Fruit fly (Drosophila melanogaster) whole organism, embryonic: ENCODE data around the gene Csas.
A peak's percentile ranks its signal among the peaks of the same experiment; 100 is the strongest.

Source experiments
- Adf1 ChIP-seq: fragments of 200-800 bp; sonication (Bioruptor generic); IDR thresholded peaks from 2 replicates; pipeline ENCODE4 v1.3.6; 2022; ENCODE audit warnings: missing biosample characterization, missing genetic modification characterization
- Bgb ChIP-seq: fragments of 200-800 bp; sonication (Bioruptor generic); IDR thresholded peaks from 2 replicates; pipeline ENCODE4 v1.3.6; 2022; ENCODE audit warnings: missing biosample characterization, missing genetic modification characterization; ENCODE audit not compliant: partially characterized antibody
- CG11504 ChIP-seq: fragments of 200-800 bp; sonication (Bioruptor generic); optimal IDR thresholded peaks from 3 replicates; lab custom pipeline; 2019; ENCODE audit warnings: missing biosample characterization, mild to moderate bottlenecking, missing genetic modification characterization, moderate library complexity
- CG11695 ChIP-seq: fragments of 200-800 bp; sonication (Bioruptor generic); IDR thresholded peaks from 3 replicates; pipeline ENCODE4 v1.3.6; 2022; ENCODE audit warnings: missing biosample characterization, missing genetic modification characterization
- CG12155 ChIP-seq: fragments of 200-800 bp; sonication (Bioruptor generic); optimal IDR thresholded peaks from 3 replicates; lab custom pipeline; 2016; ENCODE audit warnings: missing biosample characterization, missing genetic modification characterization
- CG13123 ChIP-seq: fragments of 200-800 bp; sonication (Bioruptor generic); optimal IDR thresholded peaks from 2 replicates; lab custom pipeline; 2016; ENCODE audit warnings: missing biosample characterization, missing genetic modification characterization
- CG13624 ChIP-seq: fragments of 200-800 bp; sonication (Bioruptor generic); optimal IDR thresholded peaks from 2 replicates; lab custom pipeline; 2016; ENCODE audit warnings: missing biosample characterization, missing genetic modification characterization
- CG14965 ChIP-seq: fragments of 200-800 bp; sonication (Bioruptor generic); optimal IDR thresholded peaks from 2 replicates; lab custom pipeline; 2016; ENCODE audit warnings: missing biosample characterization, missing genetic modification characterization, borderline replicate concordance
- CG15514 ChIP-seq: fragments of 200-800 bp; sonication (Bioruptor generic); optimal IDR thresholded peaks from 3 replicates; lab custom pipeline; 2017; ENCODE audit warnings: missing biosample characterization, missing genetic modification characterization, mild to moderate bottlenecking, moderate library complexity, missing genetic modification reagents
- CG1602 ChIP-seq: fragments of 200-800 bp; sonication (Bioruptor generic); optimal IDR thresholded peaks from 3 replicates; lab custom pipeline; 2016; ENCODE audit warnings: missing biosample characterization, missing genetic modification characterization
- CG2889 ChIP-seq: fragments of 200-800 bp; sonication (Bioruptor generic); IDR thresholded peaks from 3 replicates; pipeline ENCODE4 v1.3.6; 2022; ENCODE audit warnings: missing biosample characterization, missing genetic modification characterization
- CG31441 ChIP-seq: fragments of 200-800 bp; sonication (Bioruptor generic); IDR thresholded peaks from 2 replicates; pipeline ENCODE4 v1.3.6; 2022; ENCODE audit warnings: missing biosample characterization, missing genetic modification characterization
- CG32532 ChIP-seq: fragments of 200-800 bp; sonication (Bioruptor generic); IDR thresholded peaks from 2 replicates; pipeline ENCODE4 v1.3.6; 2022; ENCODE audit warnings: missing biosample characterization, missing genetic modification characterization
- CG3281 ChIP-seq: fragments of 200-800 bp; sonication (Bioruptor generic); optimal IDR thresholded peaks from 3 replicates; lab custom pipeline; 2017; ENCODE audit warnings: missing biosample characterization, mild to moderate bottlenecking, missing genetic modification characterization
- CG34224 ChIP-seq: fragments of 200-800 bp; sonication (Bioruptor generic); IDR thresholded peaks from 3 replicates; pipeline ENCODE4 v1.3.6; 2022; ENCODE audit warnings: missing biosample characterization, missing genetic modification characterization; ENCODE audit not compliant: partially characterized antibody
- CG34422 ChIP-seq: fragments of 200-800 bp; sonication (Bioruptor generic); IDR thresholded peaks from 3 replicates; pipeline ENCODE4 v1.3.6; 2022; ENCODE audit warnings: missing biosample characterization, missing genetic modification characterization
- CG3847 ChIP-seq: fragments of 200-800 bp; sonication (Bioruptor generic); IDR thresholded peaks from 2 replicates; pipeline ENCODE4 v1.3.6; 2022; ENCODE audit warnings: missing biosample characterization, missing genetic modification characterization
- CG6654 ChIP-seq: fragments of 200-800 bp; sonication (Bioruptor generic); optimal IDR thresholded peaks from 2 replicates; lab custom pipeline; 2017; ENCODE audit warnings: missing biosample characterization, mild to moderate bottlenecking, missing genetic modification characterization
- CG6854 ChIP-seq: fragments of 200-800 bp; sonication (Bioruptor generic); optimal IDR thresholded peaks from 3 replicates; lab custom pipeline; 2017; ENCODE audit warnings: missing biosample characterization, mild to moderate bottlenecking, missing genetic modification characterization
- CG8290 ChIP-seq, 3 experiments: fragments of 200-800 bp; sonication (Bioruptor generic); optimal IDR thresholded peaks; 2 replicates each; lab custom pipeline; 2016 to 2019; ENCODE audit warnings: missing biosample characterization in 3 of 3, missing genetic modification characterization in 3 of 3, mild to moderate bottlenecking in 2 of 3, moderate library complexity in 1 of 3
- CG9609 ChIP-seq: fragments of 200-800 bp; sonication (Bioruptor generic); optimal IDR thresholded peaks from 3 replicates; lab custom pipeline; 2016; ENCODE audit warnings: missing biosample characterization, missing genetic modification characterization
- CG9727 ChIP-seq: fragments of 200-800 bp; sonication (Bioruptor generic); optimal IDR thresholded peaks from 3 replicates; lab custom pipeline; 2017; ENCODE audit warnings: missing biosample characterization, mild to moderate bottlenecking, missing genetic modification characterization
- CG9932 ChIP-seq: fragments of 200-800 bp; sonication (Bioruptor generic); IDR thresholded peaks from 2 replicates; pipeline ENCODE4 v1.3.6; 2022; ENCODE audit warnings: missing biosample characterization, missing genetic modification characterization
- CrebB ChIP-seq: fragments of 200-800 bp; sonication (Bioruptor generic); optimal IDR thresholded peaks from 3 replicates; lab custom pipeline; 2018; ENCODE audit warnings: missing biosample characterization, mild to moderate bottlenecking, missing genetic modification characterization
- Deaf1 ChIP-seq: fragments of 200-800 bp; optimal IDR thresholded peaks from 3 replicates; lab custom pipeline; 2019; ENCODE audit warnings: missing biosample characterization, mild to moderate bottlenecking, missing genetic modification characterization, moderate library complexity
- GATAe ChIP-seq: fragments of 200-800 bp; sonication (Bioruptor generic); conservative IDR thresholded peaks from 2 replicates; pipeline ENCODE4 v1.3.6; 2022; ENCODE audit warnings: missing biosample characterization, missing genetic modification characterization
- HmgD ChIP-seq: fragments of 200-800 bp; sonication (Bioruptor generic); optimal IDR thresholded peaks from 3 replicates; lab custom pipeline; 2016; ENCODE audit warnings: missing biosample characterization, missing genetic modification characterization
- HmgZ ChIP-seq: fragments of 200-800 bp; sonication (Bioruptor generic); optimal IDR thresholded peaks from 2 replicates; lab custom pipeline; 2018; ENCODE audit warnings: missing biosample characterization, mild to moderate bottlenecking, missing genetic modification characterization
- Hmr ChIP-seq: fragments of 200-800 bp; sonication (Bioruptor generic); optimal IDR thresholded peaks from 3 replicates; lab custom pipeline; 2017; ENCODE audit warnings: mild to moderate bottlenecking, missing biosample characterization, missing genetic modification reagents, missing genetic modification characterization
- NfI ChIP-seq: fragments of 200-800 bp; sonication (Bioruptor generic); optimal IDR thresholded peaks from 3 replicates; lab custom pipeline; 2018; ENCODE audit warnings: missing biosample characterization, mild to moderate bottlenecking, missing genetic modification characterization, moderate library complexity
- PHDP ChIP-seq: fragments of 200-800 bp; sonication (Bioruptor generic); optimal IDR thresholded peaks from 3 replicates; lab custom pipeline; 2018; ENCODE audit warnings: missing biosample characterization, mild to moderate bottlenecking, missing genetic modification characterization, moderate library complexity
- Pdp1 ChIP-seq, 2 experiments: fragments of 200-800 bp; sonication (Bioruptor generic); optimal IDR thresholded peaks; 3 replicates each; lab custom pipeline; 2016; ENCODE audit warnings: missing biosample characterization in 2 of 2, missing genetic modification characterization in 2 of 2, mild to moderate bottlenecking in 1 of 2, moderate library complexity in 1 of 2
- abd-A ChIP-seq: fragments of 200-800 bp; sonication (Bioruptor generic); optimal IDR thresholded peaks from 3 replicates; lab custom pipeline; 2019; ENCODE audit warnings: missing biosample characterization, mild to moderate bottlenecking, missing genetic modification characterization, moderate library complexity
- caup ChIP-seq: fragments of 200-800 bp; sonication (Bioruptor generic); optimal IDR thresholded peaks from 3 replicates; lab custom pipeline; 2017; ENCODE audit warnings: missing biosample characterization, mild to moderate bottlenecking, missing genetic modification characterization, moderate library complexity; ENCODE audit not compliant: severe bottlenecking
- chinmo ChIP-seq: fragments of 200-800 bp; sonication (Bioruptor generic); IDR thresholded peaks from 4 replicates; pipeline ENCODE4 v1.3.6; 2022; ENCODE audit warnings: missing biosample characterization, missing genetic modification characterization; ENCODE audit not compliant: partially characterized antibody
- chm ChIP-seq: fragments of 200-800 bp; sonication (Bioruptor generic); IDR thresholded peaks from 2 replicates; pipeline ENCODE4 v1.3.6; 2022; ENCODE audit warnings: missing biosample characterization, missing genetic modification characterization
- cwo ChIP-seq: fragments of 200-800 bp; sonication (Bioruptor generic); optimal IDR thresholded peaks from 3 replicates; lab custom pipeline; 2017; ENCODE audit warnings: missing biosample characterization, missing genetic modification characterization, mild to moderate bottlenecking, moderate library complexity, missing genetic modification reagents
- ftz-f1 ChIP-seq: fragments of 200-800 bp; sonication (Bioruptor generic); optimal IDR thresholded peaks from 2 replicates; lab custom pipeline; 2016; ENCODE audit warnings: missing biosample characterization, missing genetic modification characterization
- ham ChIP-seq: fragments of 200-800 bp; sonication (Bioruptor generic); IDR thresholded peaks from 2 replicates; pipeline ENCODE4 v1.3.6; 2022; ENCODE audit warnings: missing biosample characterization, missing genetic modification characterization
- insv ChIP-seq, 2 experiments: fragments of 200-800 bp; sonication (Bioruptor generic); optimal IDR thresholded peaks; 3 replicates each; lab custom pipeline; 2016 to 2018; ENCODE audit warnings: missing biosample characterization in 2 of 2, missing genetic modification characterization in 2 of 2
- lab ChIP-seq: fragments of 200-800 bp; sonication (Bioruptor generic); optimal IDR thresholded peaks from 3 replicates; lab custom pipeline; 2017; ENCODE audit warnings: missing biosample characterization, missing genetic modification characterization, mild to moderate bottlenecking, moderate library complexity, missing genetic modification reagents
- luna ChIP-seq: fragments of 200-800 bp; sonication (Bioruptor generic); optimal IDR thresholded peaks from 2 replicates; lab custom pipeline; 2016; ENCODE audit warnings: missing biosample characterization, missing genetic modification characterization
- rib ChIP-seq: fragments of 200-800 bp; sonication (Bioruptor generic); IDR thresholded peaks from 2 replicates; pipeline ENCODE4 v1.3.6; 2022; ENCODE audit warnings: missing biosample characterization, missing genetic modification characterization
- scrt ChIP-seq: fragments of 200-800 bp; sonication (Bioruptor generic); optimal IDR thresholded peaks from 2 replicates; lab custom pipeline; 2018; ENCODE audit warnings: missing biosample characterization, mild to moderate bottlenecking, missing genetic modification characterization, moderate library complexity
- sd ChIP-seq: fragments of 200-800 bp; sonication (Bioruptor generic); optimal IDR thresholded peaks from 3 replicates; lab custom pipeline; 2018; ENCODE audit warnings: missing biosample characterization, mild to moderate bottlenecking, missing genetic modification characterization, moderate library complexity
- slbo ChIP-seq: fragments of 200-800 bp; sonication (Bioruptor generic); IDR thresholded peaks from 2 replicates; pipeline ENCODE4 v1.3.6; 2022; ENCODE audit warnings: missing biosample characterization, missing genetic modification characterization
- so ChIP-seq: fragments of 200-800 bp; sonication (Bioruptor generic); IDR thresholded peaks from 3 replicates; pipeline ENCODE4 v1.3.6; 2022; ENCODE audit warnings: missing biosample characterization, missing genetic modification characterization
- stc ChIP-seq: fragments of 200-800 bp; sonication (Bioruptor generic); IDR thresholded peaks from 2 replicates; pipeline ENCODE4 v1.3.6; 2022; ENCODE audit warnings: missing biosample characterization, missing genetic modification characterization
- sug ChIP-seq: fragments of 200-800 bp; optimal IDR thresholded peaks from 2 replicates; lab custom pipeline; 2019; ENCODE audit warnings: missing biosample characterization, mild to moderate bottlenecking, missing genetic modification characterization, moderate library complexity

Gene Csas

DNA sequence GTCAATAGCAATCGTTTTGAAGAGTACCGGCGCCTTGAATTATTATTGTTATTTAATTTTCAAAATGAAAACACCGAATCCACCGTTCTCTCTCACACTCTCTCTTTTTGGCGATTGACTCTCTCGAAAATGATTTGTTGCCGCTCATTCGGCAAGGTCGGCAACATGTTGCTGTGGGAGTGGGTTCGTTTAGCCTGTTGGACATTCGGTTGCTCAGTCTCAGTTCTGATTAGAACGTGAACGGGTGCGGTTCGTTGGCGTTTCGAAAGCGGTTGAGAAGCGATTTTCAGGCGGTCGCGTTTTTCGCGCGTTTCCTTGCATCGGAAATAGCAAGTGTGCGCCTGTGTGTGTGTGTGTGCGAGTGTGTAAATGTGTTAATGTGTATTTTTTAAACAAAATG is 49.8 kb downstream of the Csas start, which contains the start of gene Ac76E (continued):
- TF ChIP-seq chm (GFP tag; lab: Robert Waterston, UW) = peak; percentile 34; the same call in 1 of the 2 replicates
- TF ChIP-seq CrebB = peak; percentile 15
- TF ChIP-seq CG14965 (GFP tag; lab: Kevin White, UChicago) = no peak
- no peak for TF ChIP-seq CG9609
- TF ChIP-seq CG31441 = no peak
- peak; percentile 68 for TF ChIP-seq rib (GFP tag; lab: Robert Waterston, UW)
- no peak for TF ChIP-seq CG1602
- TF ChIP-seq GATAe (GFP tag; lab: Robert Waterston, UW) = peak; percentile 46; the same call in 1 of the 2 replicates
- TF ChIP-seq Deaf1 (tag; lab: Kevin White, UChicago) = peak; percentile 87
- TF ChIP-seq NfI (GFP tag; lab: Kevin White, UChicago) = peak; percentile 13
- peak; percentile 24 for TF ChIP-seq sug (tag; lab: Kevin White, UChicago)
- peak; percentile 51 for TF ChIP-seq lab
- peak; percentile 32; the same call in 1 of the 3 replicates for TF ChIP-seq CG34422 (GFP tag; lab: Robert Waterston, UW)
- TF ChIP-seq CG8290 (GFP tag; optimal IDR thresholded peaks at IDR 0.05; lab: Kevin White, UChicago) = no peak
- peak in 1 of 2 experiments; percentile 73 for TF ChIP-seq CG8290 (tag; optimal IDR thresholded peaks at IDR 0.05; lab: Kevin White, UChicago)
- TF ChIP-seq HmgZ (tag; lab: Kevin White, UChicago) = peak; percentile 56
- TF ChIP-seq CG2889 (GFP tag; lab: Robert Waterston, UW) = no peak
- TF ChIP-seq ftz-f1 (GFP tag; lab: Kevin White, UChicago) = peak; percentile 93
- peak; percentile 35 for TF ChIP-seq cwo
- TF ChIP-seq stc (GFP tag; lab: Robert Waterston, UW) = peak; percentile 19; the same call in 1 of the 2 replicates
- peak; percentile 16; the same call in 1 of the 2 replicates for TF ChIP-seq CG9932 (GFP tag; lab: Robert Waterston, UW)
- TF ChIP-seq slbo (GFP tag; lab: Robert Waterston, UW) = peak; percentile 29
- TF ChIP-seq PHDP = peak; percentile 28
- TF ChIP-seq Bgb (GFP tag; lab: Robert Waterston, UW) = peak; percentile 67
- TF ChIP-seq CG3281 (GFP tag; lab: Kevin White, UChicago) = peak; percentile 29
- peak; percentile 100 for TF ChIP-seq CG11504 (tag; lab: Kevin White, UChicago)
- no peak for TF ChIP-seq CG12155 (GFP tag; lab: Kevin White, UChicago)
- 0 out of 3 replicates have a peak, but pooled peaks have one; percentile 13 for TF ChIP-seq CG34224
- peak; percentile 91 for TF ChIP-seq scrt
- peak; percentile 43; the same call in 1 of the 2 replicates for TF ChIP-seq Adf1 (GFP tag; lab: Robert Waterston, UW)
- TF ChIP-seq ham (GFP tag; lab: Robert Waterston, UW) = no peak
- TF ChIP-seq CG13624 (GFP tag; lab: Kevin White, UChicago) = peak; percentile 14
- peak; percentile 15 for TF ChIP-seq CG6854 (GFP tag; lab: Kevin White, UChicago)
- peak; percentile 45; the same call in 1 of the 2 replicates for TF ChIP-seq CG32532
- TF ChIP-seq abd-A = peak; percentile 59
- peak in 1 of 2 experiments; percentile 81 for TF ChIP-seq insv (GFP tag; optimal IDR thresholded peaks at IDR 0.05; lab: Kevin White, UChicago)
- TF ChIP-seq CG15514 (GFP tag; lab: Kevin White, UChicago) = peak; percentile 37
- TF ChIP-seq Hmr (GFP tag; lab: Kevin White, UChicago) = peak; percentile 36
- no peak for TF ChIP-seq HmgD (GFP tag; lab: Kevin White, UChicago)
- no peak for TF ChIP-seq CG9727
- TF ChIP-seq sd (tag; lab: Kevin White, UChicago) = peak; percentile 25
- peak; percentile 23 for TF ChIP-seq luna
- no peak for TF ChIP-seq CG6654 (GFP tag; lab: Kevin White, UChicago)
- TF ChIP-seq chinmo = peak; percentile 94
- no peak for TF ChIP-seq so (GFP tag; lab: Robert Waterston, UW)
- 0 out of 2 replicates have a peak, but pooled peaks have one; percentile 7 for TF ChIP-seq CG3847 (GFP tag; lab: Robert Waterston, UW)
- TF ChIP-seq CG11695 = 0 out of 3 replicates have a peak, but pooled peaks have one; percentile 26
- TF ChIP-seq Pdp1 (GFP tag; optimal IDR thresholded peaks at IDR 0.05; lab: Kevin White, UChicago) = peak in 1 of 2 experiments; percentile 32
- TF ChIP-seq CG13123 = no peak
- peak; percentile 32 for TF ChIP-seq caup
